Worm (Caenorhabditis elegans) whole organism, L4 larva: ENCODE measurements around the gene F54E7.6.

Experiments
- F37D6.2 ChIP-seq: sonication (generic microtip); optimal IDR thresholded peaks from 2 replicates; lab custom pipeline; 2016; ENCODE audit warnings: mild to moderate bottlenecking, missing genetic modification characterization, missing compliant biosample characterization
- F44E2.7 ChIP-seq: fragments of 200-800 bp; sonication (Bioruptor generic); IDR thresholded peaks from 2 replicates; pipeline ENCODE4 v2.1.2; 2022; ENCODE audit warnings: missing genetic modification characterization, missing compliant biosample characterization
- F49E8.2 ChIP-seq: sonication (generic microtip); optimal IDR thresholded peaks from 2 replicates; lab custom pipeline; 2016; ENCODE audit warnings: missing compliant biosample characterization, mild to moderate bottlenecking, missing genetic modification characterization, borderline replicate concordance
- R02D3.7 ChIP-seq: fragments of 150-350 bp; sonication (generic microtip); optimal IDR thresholded peaks from 3 replicates; lab custom pipeline; 2014; ENCODE audit warnings: missing biosample characterization, missing genetic modification characterization
- T26A8.4 ChIP-seq: fragments of 200-800 bp; sonication (Bioruptor generic); IDR thresholded peaks from 2 replicates; pipeline ENCODE4 v1.3.6; 2022; ENCODE audit warnings: missing genetic modification characterization, missing compliant biosample characterization
- Y105C5A.15 ChIP-seq: fragments of 200-800 bp; sonication (Bioruptor generic); IDR thresholded peaks from 2 replicates; pipeline ENCODE4 v1.3.6; 2022; ENCODE audit warnings: missing genetic modification characterization, missing compliant biosample characterization
- Y48G9A.11 ChIP-seq: fragments of 200-800 bp; sonication (Bioruptor generic); IDR thresholded peaks from 2 replicates; pipeline ENCODE4 v1.3.6; 2022; ENCODE audit warnings: missing genetic modification reagents, missing genetic modification characterization, missing compliant biosample characterization
- Y75B8A.6 ChIP-seq: fragments of 200-800 bp; sonication (Bioruptor generic); IDR thresholded peaks from 2 replicates; pipeline ENCODE4 v1.3.6; 2022; ENCODE audit warnings: missing genetic modification reagents, missing genetic modification characterization, missing compliant biosample characterization
- aha-1 ChIP-seq: fragments of 150-350 bp; peaks from one replicate; lab custom pipeline; 2014; ENCODE audit warnings: missing biosample characterization, missing genetic modification characterization
- ama-1 ChIP-seq: fragments of 150-350 bp; optimal IDR thresholded peaks from 2 replicates; lab custom pipeline; 2014; ENCODE audit warnings: inconsistent platforms, mixed read lengths
- arid-1 ChIP-seq: fragments of 200-800 bp; sonication (Bioruptor generic); conservative IDR thresholded peaks from 2 replicates; pipeline ENCODE4 v1.3.6; 2022; ENCODE audit warnings: missing genetic modification reagents, missing genetic modification characterization, missing compliant biosample characterization
- attf-4 ChIP-seq: sonication (generic microtip); optimal IDR thresholded peaks from 3 replicates; lab custom pipeline; 2017; ENCODE audit warnings: missing biosample characterization, missing genetic modification characterization
- ceh-28 ChIP-seq: fragments of 150-350 bp; optimal IDR thresholded peaks from 2 replicates; lab custom pipeline; 2014; ENCODE audit warnings: missing biosample characterization, missing genetic modification reagents, missing genetic modification characterization
- ceh-44 ChIP-seq: fragments of 200-800 bp; sonication (Bioruptor generic); IDR thresholded peaks from 2 replicates; pipeline ENCODE4 v1.3.6; 2022; ENCODE audit warnings: missing genetic modification reagents, missing genetic modification characterization, missing compliant biosample characterization
- ctbp-1 ChIP-seq: fragments of 200-800 bp; sonication (Bioruptor generic); IDR thresholded peaks from 2 replicates; pipeline ENCODE4 v1.3.6; 2022; ENCODE audit warnings: missing genetic modification reagents, missing genetic modification characterization, missing compliant biosample characterization
- daf-19 ChIP-seq: fragments of 200-800 bp; sonication (Bioruptor generic); conservative IDR thresholded peaks from 2 replicates; pipeline ENCODE4 v1.3.6; 2022; ENCODE audit warnings: missing genetic modification characterization, missing compliant biosample characterization
- dmd-6 ChIP-seq: fragments of 200-800 bp; sonication (Bioruptor generic); IDR thresholded peaks from 2 replicates; pipeline ENCODE4 v1.3.6; 2022; ENCODE audit warnings: missing genetic modification reagents, missing genetic modification characterization, missing compliant biosample characterization
- dmd-8 ChIP-seq: fragments of 200-800 bp; sonication (Bioruptor generic); IDR thresholded peaks from 2 replicates; pipeline ENCODE4 v1.3.6; 2022; ENCODE audit warnings: missing genetic modification characterization, missing compliant biosample characterization
- egl-43 ChIP-seq: fragments of 200-800 bp; sonication (Bioruptor generic); IDR thresholded peaks from 2 replicates; pipeline ENCODE4 v1.3.6; 2022; ENCODE audit warnings: missing genetic modification reagents, missing genetic modification characterization, missing compliant biosample characterization
- fkh-10 ChIP-seq: fragments of 150-350 bp; optimal IDR thresholded peaks from 2 replicates; lab custom pipeline; 2014; ENCODE audit warnings: missing biosample characterization, missing genetic modification reagents, missing genetic modification characterization
- fos-1 ChIP-seq: fragments of 150-350 bp; optimal IDR thresholded peaks from 2 replicates; lab custom pipeline; 2014; ENCODE audit warnings: missing biosample characterization, missing genetic modification characterization
- hif-1 ChIP-seq, 2 experiments: sonication (generic microtip); optimal IDR thresholded peaks; 2 replicates each; lab custom pipeline; 2016 to 2017; ENCODE audit warnings: missing compliant biosample characterization in 2 of 2, missing genetic modification characterization in 2 of 2, missing genetic modification reagents in 2 of 2, missing genotype in 2 of 2, mild to moderate bottlenecking in 1 of 2
- hlh-11 ChIP-seq: fragments of 200-800 bp; sonication (Bioruptor generic); optimal IDR thresholded peaks from 2 replicates; lab custom pipeline; 2018; ENCODE audit warnings: mild to moderate bottlenecking, missing genetic modification characterization, missing compliant biosample characterization
- hmg-1.1 ChIP-seq: fragments of 200-800 bp; sonication (Bioruptor generic); IDR thresholded peaks from 2 replicates; pipeline ENCODE4 v1.3.6; 2022; ENCODE audit warnings: missing genetic modification reagents, missing genetic modification characterization, missing compliant biosample characterization
- lim-7 ChIP-seq: fragments of 200-800 bp; sonication (Bioruptor generic); IDR thresholded peaks from 2 replicates; pipeline ENCODE4 v1.3.6; 2022; ENCODE audit warnings: missing genetic modification characterization, missing compliant biosample characterization
- lin-1 ChIP-seq: fragments of 200-800 bp; sonication (Bioruptor generic); IDR thresholded peaks from 2 replicates; pipeline ENCODE4 v1.3.6; 2022; ENCODE audit warnings: missing genetic modification reagents, missing genetic modification characterization, missing compliant biosample characterization
- lin-29 ChIP-seq: fragments of 200-800 bp; sonication (Bioruptor generic); IDR thresholded peaks from 2 replicates; pipeline ENCODE4 v1.3.6; 2022; ENCODE audit warnings: missing genetic modification reagents, missing genetic modification characterization, missing compliant biosample characterization
- lin-38 ChIP-seq: fragments of 200-800 bp; sonication (Bioruptor generic); IDR thresholded peaks from 2 replicates; pipeline ENCODE4 v1.3.6; 2022; ENCODE audit warnings: missing genetic modification reagents, missing genetic modification characterization, missing compliant biosample characterization
- lir-3 ChIP-seq: sonication (generic microtip); optimal IDR thresholded peaks from 2 replicates; lab custom pipeline; 2016; ENCODE audit warnings: mild to moderate bottlenecking, missing genetic modification characterization, missing compliant biosample characterization
- mxl-2 ChIP-seq: fragments of 200-800 bp; sonication (Bioruptor generic); conservative IDR thresholded peaks from 2 replicates; pipeline ENCODE4 v1.3.6; 2022; ENCODE audit warnings: missing genetic modification reagents, missing genetic modification characterization, missing compliant biosample characterization
- pqm-1 ChIP-seq: sonication (generic microtip); optimal IDR thresholded peaks from 2 replicates; lab custom pipeline; 2017; ENCODE audit warnings: missing biosample characterization, missing genetic modification characterization
- sdz-12 ChIP-seq: fragments of 200-800 bp; sonication (Bioruptor generic); optimal IDR thresholded peaks from 2 replicates; lab custom pipeline; 2018; ENCODE audit warnings: mild to moderate bottlenecking, missing genetic modification characterization, missing compliant biosample characterization
- snpc-1.2 ChIP-seq: fragments of 200-800 bp; sonication (Bioruptor generic); IDR thresholded peaks from 2 replicates; pipeline ENCODE4 v1.3.6; 2022; ENCODE audit warnings: missing genetic modification reagents, missing genetic modification characterization, missing compliant biosample characterization
- tag-97 ChIP-seq: fragments of 200-800 bp; sonication (Bioruptor generic); IDR thresholded peaks from 2 replicates; pipeline ENCODE4 v1.3.6; 2022; ENCODE audit warnings: missing genetic modification characterization, missing compliant biosample characterization
- tra-1 ChIP-seq: fragments of 200-800 bp; sonication (Bioruptor generic); IDR thresholded peaks from 2 replicates; pipeline ENCODE4 v1.3.6; 2022; ENCODE audit warnings: missing genetic modification reagents, missing genetic modification characterization, missing compliant biosample characterization
- unc-130 ChIP-seq: sonication (generic microtip); optimal IDR thresholded peaks from 2 replicates; lab custom pipeline; 2016; ENCODE audit warnings: missing genetic modification reagents, missing genetic modification characterization, missing compliant biosample characterization
- unc-62 ChIP-seq, 3 experiments: fragments of 150-350 bp in 1 of 3; sonication (generic microtip); optimal IDR thresholded peaks in 2 of 3; peaks in 1 of 3; 1 replicate in 1 of 3; 2 replicates in 2 of 3; lab custom pipeline; 2014 to 2017; ENCODE audit warnings: missing biosample characterization in 3 of 3, missing genetic modification characterization in 3 of 3, missing genetic modification reagents in 3 of 3, missing genotype in 1 of 3
- zfp-2 ChIP-seq: sonication (generic microtip); optimal IDR thresholded peaks from 2 replicates; lab custom pipeline; 2016; ENCODE audit warnings: mild to moderate bottlenecking, missing genetic modification characterization, missing compliant biosample characterization
- zfp-3 ChIP-seq: fragments of 200-800 bp; sonication (Bioruptor generic); conservative IDR thresholded peaks from 2 replicates; pipeline ENCODE4 v1.3.6; 2022; ENCODE audit warnings: missing genetic modification reagents, missing genetic modification characterization, missing compliant biosample characterization
- zip-2 ChIP-seq: fragments of 150-350 bp; optimal IDR thresholded peaks from 2 replicates; lab custom pipeline; 2014; ENCODE audit warnings: missing biosample characterization, missing genetic modification characterization
- ztf-7 ChIP-seq: fragments of 150-350 bp; optimal IDR thresholded peaks from 2 replicates; lab custom pipeline; 2014; ENCODE audit warnings: missing biosample characterization, missing genetic modification characterization

Gene F54E7.6

DNA sequence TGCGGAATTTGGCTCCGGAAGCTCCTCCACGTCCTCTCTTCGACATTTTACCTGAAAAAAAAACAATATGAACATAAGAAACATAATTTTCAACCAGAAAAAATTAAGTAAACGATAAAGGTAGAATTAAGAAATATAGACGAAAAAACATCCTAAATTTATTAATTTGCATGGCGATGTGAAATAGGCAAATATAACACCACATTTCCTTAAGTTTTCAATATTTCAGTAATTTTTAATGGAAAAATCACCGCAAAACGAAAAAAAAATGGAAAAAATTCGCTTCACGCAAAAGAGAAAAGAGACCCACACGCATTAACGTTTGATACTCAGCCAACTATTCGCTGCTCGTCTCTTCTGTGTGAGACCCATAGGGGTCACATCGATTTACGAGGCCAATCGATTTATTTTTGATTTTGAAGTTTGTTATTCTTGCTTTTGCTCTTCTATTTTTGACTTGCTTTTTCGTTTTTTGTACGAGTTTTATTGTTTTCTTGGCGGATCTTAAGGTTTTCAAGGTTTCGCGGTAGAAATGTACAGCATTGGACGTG, 45.3 kb upstream of the F54E7.6 start, which contains the start of gene rpl-23 (continued):
- TF ChIP-seq T26A8.4 (peak; percentile 84), lir-3 (tag; lab: Kevin White, UChicago) (no peak), lin-29 (no peak), egl-43 (GFP tag; lab: Robert Waterston, UW) (no peak), daf-19 (GFP tag; lab: Robert Waterston, UW) (no peak), F44E2.7 (GFP tag; lab: Robert Waterston, UW) (no peak), hlh-11 (tag; lab: Kevin White, UChicago) (peak; percentile 77)

DNA sequence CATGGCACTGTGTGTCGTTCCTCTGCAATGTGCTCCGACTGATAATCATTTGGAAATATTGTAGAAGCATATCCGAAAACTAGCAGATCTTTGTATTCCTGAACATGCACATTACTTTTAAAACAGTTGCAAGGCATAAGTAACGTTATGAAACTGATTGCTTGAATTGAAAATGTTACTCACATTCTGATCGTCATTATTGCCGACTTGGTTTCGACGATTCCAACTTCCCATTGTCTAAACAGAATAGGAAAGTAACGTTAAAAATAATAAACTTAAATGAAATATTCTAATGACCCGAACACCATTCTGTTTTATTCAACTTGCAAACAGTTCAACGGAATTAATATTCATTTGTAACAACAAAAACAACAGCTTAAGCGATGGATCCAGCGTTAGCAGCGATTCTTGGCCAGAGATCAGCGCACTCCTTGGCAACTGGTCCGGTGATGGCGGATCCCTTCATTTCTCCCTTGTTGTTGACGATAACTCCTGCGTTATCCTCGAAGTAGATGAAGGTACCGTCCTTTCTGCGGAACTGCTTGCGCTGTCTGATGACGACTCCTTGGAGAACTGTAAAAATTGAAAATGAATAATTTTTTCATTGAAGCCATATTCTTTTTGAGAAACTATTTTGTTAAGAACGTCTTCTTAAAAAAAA, 44.5 kb upstream of the F54E7.6 start, which contains the start of gene swp-1:
swp-1 (minus strand) TSS at position 298 of the 661 bp plus-strand sequence.
- TF ChIP-seq lim-7 (0 out of 2 replicates have a peak, but pooled peaks have one; percentile 6), dmd-8 (0 out of 2 replicates have a peak, but pooled peaks have one; percentile 19), Y48G9A.11 (peak; percentile 33; the same call in 1 of the 2 replicates), F37D6.2 (tag; lab: Kevin White, UChicago) (no peak), pqm-1 (tag; lab: Kevin White, UChicago) (no peak), aha-1 (tag; lab: Kevin White, UChicago) (peak; percentile 59), ceh-28 (tag; lab: Kevin White, UChicago) (no peak), dmd-6 (no peak), F49E8.2 (tag; lab: Kevin White, UChicago) (peak; percentile 70), ama-1 (lab: Kevin White, UChicago) (peak; percentile 51), unc-130 (GFP tag; lab: Kevin White, UChicago) (peak; percentile 5), snpc-1.2 (GFP tag; lab: Robert Waterston, UW) (peak; percentile 48; the same call in 1 of the 2 replicates), arid-1 (GFP tag; lab: Robert Waterston, UW) (peak; percentile 70), ctbp-1 (GFP tag; lab: Robert Waterston, UW) (peak; percentile 35; the same call in 1 of the 2 replicates), sdz-12 (no peak), zfp-3 (GFP tag; lab: Robert Waterston, UW) (0 out of 2 replicates have a peak, but pooled peaks have one; percentile 12), hif-1 (tag; optimal IDR thresholded peaks at IDR 0.05; lab: Kevin White, UChicago) (no peak), zip-2 (tag; lab: Kevin White, UChicago) (no peak), R02D3.7 (tag; lab: Kevin White, UChicago) (peak; percentile 20), lin-38 (GFP tag; lab: Robert Waterston, UW) (peak; percentile 48), Y105C5A.15 (GFP tag; lab: Robert Waterston, UW) (peak; percentile 3; the same call in 1 of the 2 replicates), unc-62 (GFP tag; optimal IDR thresholded peaks at IDR 0.05 in 1 of 2; lab: Kevin White, UChicago) (peak in 1 of 2 experiments; percentile 72), unc-62 (tag; optimal IDR thresholded peaks at IDR 0.05; lab: Kevin White, UChicago) (no peak)

DNA sequence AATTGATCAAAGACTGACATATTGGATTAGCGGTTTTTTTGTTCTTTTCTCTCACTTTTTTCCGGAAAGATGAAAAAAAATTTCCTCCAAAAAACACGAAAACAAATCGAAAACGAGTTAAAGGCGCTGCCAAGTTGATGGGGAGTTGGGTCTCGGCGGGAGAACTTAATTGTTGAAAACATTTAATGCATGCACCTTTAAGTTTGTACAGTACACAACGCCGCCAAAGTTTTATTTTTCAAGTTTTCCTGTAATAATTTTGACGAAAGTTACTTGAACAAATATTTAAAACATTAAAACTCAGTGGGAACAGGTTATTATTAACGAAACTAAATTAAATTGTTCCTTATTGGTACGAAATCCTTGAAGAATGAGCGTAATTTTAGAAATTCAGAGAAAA, 40.6 kb upstream of the F54E7.6 start:
- no peak for TF ChIP-seq ceh-44
- no peak for TF ChIP-seq fkh-10 (GFP tag; lab: Kevin White, UChicago)
- no peak for TF ChIP-seq mxl-2 (GFP tag; lab: Robert Waterston, UW)
- TF ChIP-seq tra-1 (GFP tag; lab: Robert Waterston, UW) = no peak
- no peak for TF ChIP-seq ztf-7 (tag; lab: Kevin White, UChicago)
- no peak for TF ChIP-seq fos-1 (tag; lab: Kevin White, UChicago)
- TF ChIP-seq Y75B8A.6 = no peak
- no peak for TF ChIP-seq tag-97
- no peak for TF ChIP-seq lin-1 (GFP tag; lab: Robert Waterston, UW)
- TF ChIP-seq hmg-1.1 (GFP tag; lab: Robert Waterston, UW) = no peak
- no peak for TF ChIP-seq zfp-2
- TF ChIP-seq R02D3.7 (tag; lab: Kevin White, UChicago) = no peak
- no peak for TF ChIP-seq F37D6.2 (tag; lab: Kevin White, UChicago)
- TF ChIP-seq egl-43 (GFP tag; lab: Robert Waterston, UW) = no peak
- no peak for TF ChIP-seq attf-4 (tag; lab: Kevin White, UChicago)
